Worm (Caenorhabditis elegans) whole organism, L2 larva: Measurements from ENCODE around the gene F35F10.14.

Source experiments
- C34F6.9 ChIP-seq: fragments of 150-350 bp; optimal IDR thresholded peaks from 2 replicates; lab custom pipeline; 2014; ENCODE audit warnings: missing biosample characterization, missing genetic modification characterization
- F13H6.1 ChIP-seq: sonication (generic microtip); optimal IDR thresholded peaks from 2 replicates; lab custom pipeline; 2016; ENCODE audit warnings: missing genetic modification characterization, missing compliant biosample characterization
- R02D3.7 ChIP-seq: fragments of 150-350 bp; optimal IDR thresholded peaks from 2 replicates; lab custom pipeline; 2014; ENCODE audit warnings: missing biosample characterization, missing genetic modification characterization
- Y55F3AM.14 ChIP-seq: fragments of 200-800 bp; sonication (Bioruptor generic); optimal IDR thresholded peaks from 2 replicates; lab custom pipeline; 2018; ENCODE audit warnings: mild to moderate bottlenecking, missing genetic modification characterization, missing compliant biosample characterization
- ZK546.5 ChIP-seq: sonication (generic microtip); optimal IDR thresholded peaks from 2 replicates; lab custom pipeline; 2017; ENCODE audit warnings: missing biosample characterization, missing genetic modification characterization
- aly-2 ChIP-seq: fragments of 150-350 bp; optimal IDR thresholded peaks from 2 replicates; lab custom pipeline; 2014; ENCODE audit warnings: missing biosample characterization, missing genetic modification characterization
- ama-1 ChIP-seq: fragments of 150-350 bp; optimal IDR thresholded peaks from 2 replicates; lab custom pipeline; 2018; ENCODE audit warnings: inconsistent platforms
- blmp-1 ChIP-seq: sonication (generic microtip); optimal IDR thresholded peaks from 2 replicates; lab custom pipeline; 2017; ENCODE audit warnings: missing genetic modification characterization, mild to moderate bottlenecking, missing compliant biosample characterization, antibody characterized with exemption, moderate library complexity; ENCODE audit not compliant: insufficient read depth
- ceh-16 ChIP-seq: fragments of 150-350 bp; optimal IDR thresholded peaks from 2 replicates; lab custom pipeline; 2014; ENCODE audit warnings: missing biosample characterization, missing genetic modification characterization
- ceh-82 ChIP-seq: fragments of 150-350 bp; optimal IDR thresholded peaks from 2 replicates; lab custom pipeline; 2014; ENCODE audit warnings: missing biosample characterization, missing genetic modification characterization
- crh-2 ChIP-seq: sonication (generic microtip); optimal IDR thresholded peaks from 2 replicates; lab custom pipeline; 2017; ENCODE audit warnings: missing biosample characterization, missing genetic modification characterization
- dmd-4 ChIP-seq: sonication (generic microtip); optimal IDR thresholded peaks from 2 replicates; lab custom pipeline; 2017; ENCODE audit warnings: missing biosample characterization, missing genetic modification characterization
- egl-27 ChIP-seq: sonication (generic microtip); optimal IDR thresholded peaks from 3 replicates; lab custom pipeline; 2017; ENCODE audit warnings: missing biosample characterization, missing genetic modification reagents, missing genetic modification characterization
- elt-1 ChIP-seq: fragments of 150-350 bp; optimal IDR thresholded peaks from 2 replicates; lab custom pipeline; 2014; ENCODE audit warnings: missing biosample characterization, missing genetic modification characterization
- elt-3 ChIP-seq: sonication (generic microtip); optimal IDR thresholded peaks from 2 replicates; lab custom pipeline; 2017; ENCODE audit warnings: missing biosample characterization, missing genetic modification characterization
- fos-1 ChIP-seq: fragments of 150-350 bp; optimal IDR thresholded peaks from 2 replicates; lab custom pipeline; 2014; ENCODE audit warnings: missing biosample characterization, missing genetic modification characterization
- gmeb-1 ChIP-seq: fragments of 150-350 bp; optimal IDR thresholded peaks from 2 replicates; lab custom pipeline; 2014; ENCODE audit warnings: missing biosample characterization, missing genetic modification characterization
- lin-11 ChIP-seq: fragments of 150-350 bp; sonication (generic microtip); optimal IDR thresholded peaks from 2 replicates; lab custom pipeline; 2014; ENCODE audit warnings: missing biosample characterization, missing genetic modification characterization, inconsistent platforms, mixed read lengths
- lin-39 ChIP-seq: fragments of 150-350 bp; optimal IDR thresholded peaks from 2 replicates; lab custom pipeline; 2014; ENCODE audit warnings: missing biosample characterization, missing genetic modification reagents, missing genetic modification characterization
- lsy-2 ChIP-seq, 2 experiments: fragments of 150-350 bp in 1 of 2; sonication (generic microtip) in 1 of 2; optimal IDR thresholded peaks; 2 replicates each; lab custom pipeline; 2014 to 2017; ENCODE audit warnings: missing biosample characterization in 2 of 2, missing genetic modification characterization in 2 of 2
- mab-5 ChIP-seq: fragments of 150-350 bp; optimal IDR thresholded peaks from 2 replicates; lab custom pipeline; 2014; ENCODE audit warnings: missing biosample characterization, missing genetic modification characterization
- mbf-1 ChIP-seq: sonication (generic microtip); optimal IDR thresholded peaks from 2 replicates; lab custom pipeline; 2017; ENCODE audit warnings: missing biosample characterization, missing genetic modification characterization
- nhr-10 ChIP-seq: sonication (generic microtip); optimal IDR thresholded peaks from 2 replicates; lab custom pipeline; 2017; ENCODE audit warnings: missing biosample characterization, missing genetic modification characterization
- nhr-11 ChIP-seq: fragments of 150-350 bp; optimal IDR thresholded peaks from 2 replicates; lab custom pipeline; 2014; ENCODE audit warnings: missing biosample characterization, missing genetic modification characterization
- nhr-12 ChIP-seq: fragments of 150-350 bp; optimal IDR thresholded peaks from 2 replicates; lab custom pipeline; 2014; ENCODE audit warnings: missing biosample characterization, missing genetic modification characterization
- nhr-21 ChIP-seq: fragments of 150-350 bp; optimal IDR thresholded peaks from 2 replicates; lab custom pipeline; 2014; ENCODE audit warnings: missing biosample characterization, missing genetic modification characterization
- nhr-23 ChIP-seq: fragments of 150-350 bp; optimal IDR thresholded peaks from 2 replicates; lab custom pipeline; 2014; ENCODE audit warnings: missing biosample characterization, missing genetic modification reagents, missing genetic modification characterization
- nhr-25 ChIP-seq: fragments of 150-350 bp; sonication (generic microtip); optimal IDR thresholded peaks from 3 replicates; lab custom pipeline; 2014; ENCODE audit warnings: missing biosample characterization, missing genetic modification characterization
- nhr-6 ChIP-seq: fragments of 150-350 bp; optimal IDR thresholded peaks from 2 replicates; lab custom pipeline; 2014; ENCODE audit warnings: missing biosample characterization, missing genetic modification characterization
- nhr-77 ChIP-seq: fragments of 150-350 bp; optimal IDR thresholded peaks from 2 replicates; lab custom pipeline; 2014; ENCODE audit warnings: missing biosample characterization, missing genetic modification characterization
- peb-1 ChIP-seq: fragments of 150-350 bp; optimal IDR thresholded peaks from 2 replicates; lab custom pipeline; 2014; ENCODE audit warnings: missing biosample characterization, missing genetic modification characterization
- sem-4 ChIP-seq: fragments of 150-350 bp; optimal IDR thresholded peaks from 2 replicates; lab custom pipeline; 2014; ENCODE audit warnings: missing biosample characterization, missing genetic modification reagents, missing genetic modification characterization
- skn-1 ChIP-seq: sonication (generic microtip); optimal IDR thresholded peaks from 2 replicates; lab custom pipeline; 2017; ENCODE audit warnings: missing biosample characterization, missing genetic modification characterization
- sma-3 ChIP-seq: sonication (generic microtip); optimal IDR thresholded peaks from 2 replicates; lab custom pipeline; 2016; ENCODE audit warnings: missing genetic modification reagents, missing genetic modification characterization, missing compliant biosample characterization
- sma-9 ChIP-seq, 2 experiments: fragments of 150-350 bp in 1 of 2; sonication (generic microtip) in 1 of 2; optimal IDR thresholded peaks; 2 replicates each; lab custom pipeline; 2014 to 2016; ENCODE audit warnings: missing genetic modification characterization in 2 of 2, mild to moderate bottlenecking in 1 of 2, missing biosample characterization in 1 of 2, missing compliant biosample characterization in 1 of 2, missing genetic modification reagents in 1 of 2, moderate library complexity in 1 of 2
- snpc-4 ChIP-seq: fragments of 150-350 bp; optimal IDR thresholded peaks from 2 replicates; lab custom pipeline; 2014; ENCODE audit warnings: missing biosample characterization, missing genetic modification characterization
- unc-39 ChIP-seq: fragments of 150-350 bp; optimal IDR thresholded peaks from 2 replicates; lab custom pipeline; 2014; ENCODE audit warnings: missing biosample characterization, missing genetic modification characterization
- unc-62 ChIP-seq: fragments of 150-350 bp; optimal IDR thresholded peaks from 2 replicates; lab custom pipeline; 2014; ENCODE audit warnings: missing biosample characterization, missing genetic modification reagents, missing genetic modification characterization
- zag-1 ChIP-seq: fragments of 150-350 bp; optimal IDR thresholded peaks from 2 replicates; lab custom pipeline; 2014; ENCODE audit warnings: missing biosample characterization, missing genetic modification characterization
- ztf-1 ChIP-seq: fragments of 200-800 bp; sonication (Bioruptor generic); conservative IDR thresholded peaks from 2 replicates; pipeline ENCODE4 v1.3.6; 2022; ENCODE audit warnings: missing genetic modification characterization, missing compliant biosample characterization
- ztf-11 ChIP-seq: sonication (generic microtip); optimal IDR thresholded peaks from 2 replicates; lab custom pipeline; 2017; ENCODE audit warnings: missing biosample characterization, missing genetic modification characterization
- ztf-4 ChIP-seq: fragments of 150-350 bp; optimal IDR thresholded peaks from 2 replicates; lab custom pipeline; 2014; ENCODE audit warnings: missing biosample characterization, missing genetic modification characterization

Gene F35F10.14

DNA sequence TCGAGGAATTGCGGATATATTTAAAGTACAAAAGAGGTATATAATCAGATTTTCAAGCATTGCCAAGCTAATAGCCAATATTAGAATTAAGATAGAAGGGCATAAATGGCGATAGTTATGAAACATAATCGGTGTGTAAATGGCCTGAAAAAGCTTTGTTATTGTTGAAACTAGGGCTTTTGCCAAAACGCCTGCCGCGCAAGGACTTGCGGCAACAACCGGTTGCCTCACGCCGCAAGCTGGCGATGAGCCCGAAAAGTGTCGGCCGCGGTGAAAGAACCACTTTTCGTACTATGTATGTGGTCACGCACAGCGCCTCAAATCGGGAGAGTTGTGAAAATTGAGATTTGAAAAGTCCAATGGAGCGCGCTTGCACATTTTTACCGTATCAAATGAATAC, 20.5 kb downstream of the F35F10.14 start:
- TF ChIP-seq unc-39 (tag; lab: Kevin White, UChicago) (no peak), nhr-77 (tag; lab: Kevin White, UChicago) (no peak), elt-3 (tag; lab: Kevin White, UChicago) (no peak), nhr-12 (no peak), ceh-16 (tag; lab: Kevin White, UChicago) (no peak), elt-1 (tag; lab: Kevin White, UChicago) (no peak), zag-1 (no peak), lin-11 (tag; lab: Kevin White, UChicago) (no peak), Y55F3AM.14 (GFP tag; lab: Kevin White, UChicago) (no peak), gmeb-1 (no peak), skn-1 (tag; lab: Kevin White, UChicago) (no peak), lsy-2 (tag; optimal IDR thresholded peaks at IDR 0.05; lab: Kevin White, UChicago) (no peak), nhr-10 (tag; lab: Kevin White, UChicago) (no peak), lin-39 (tag; lab: Kevin White, UChicago) (no peak), nhr-21 (tag; lab: Kevin White, UChicago) (no peak), peb-1 (tag; lab: Kevin White, UChicago) (no peak), C34F6.9 (tag; lab: Kevin White, UChicago) (no peak)
- TF ChIP-seq, all 48 proteins: peak for 0

ce11 chrV:3297764-3298163, 22.1 kb downstream of the F35F10.14 start, which contains the start of gene srx-122:
srx-122 (minus strand) TSS chrV:3297864.
- TF ChIP-seq unc-62 (GFP tag; lab: Kevin White, UChicago): no peak
- TF ChIP-seq egl-27 (tag; lab: Kevin White, UChicago): no peak
- TF ChIP-seq fos-1: no peak
- TF ChIP-seq ztf-4 (tag; lab: Kevin White, UChicago): no peak
- TF ChIP-seq mab-5: no peak
- TF ChIP-seq ama-1 (lab: Kevin White, UChicago): no peak
- TF ChIP-seq nhr-23 (tag; lab: Kevin White, UChicago): no peak
- TF ChIP-seq gmeb-1: no peak
- TF ChIP-seq Y55F3AM.14 (GFP tag; lab: Kevin White, UChicago): no peak
- no peak for TF ChIP-seq sem-4 (tag; lab: Kevin White, UChicago)
- no peak for TF ChIP-seq nhr-10 (tag; lab: Kevin White, UChicago)
- TF ChIP-seq sma-9 (GFP tag; optimal IDR thresholded peaks at IDR 0.05; lab: Kevin White, UChicago): no peak
- TF ChIP-seq sma-9 (tag; optimal IDR thresholded peaks at IDR 0.05; lab: Kevin White, UChicago): no peak
- no peak for TF ChIP-seq sma-3 (GFP tag; lab: Kevin White, UChicago)
- TF ChIP-seq snpc-4 (tag; lab: Kevin White, UChicago): no peak
- TF ChIP-seq nhr-12: no peak
- no peak for TF ChIP-seq lsy-2 (tag; optimal IDR thresholded peaks at IDR 0.05; lab: Kevin White, UChicago)

DNA sequence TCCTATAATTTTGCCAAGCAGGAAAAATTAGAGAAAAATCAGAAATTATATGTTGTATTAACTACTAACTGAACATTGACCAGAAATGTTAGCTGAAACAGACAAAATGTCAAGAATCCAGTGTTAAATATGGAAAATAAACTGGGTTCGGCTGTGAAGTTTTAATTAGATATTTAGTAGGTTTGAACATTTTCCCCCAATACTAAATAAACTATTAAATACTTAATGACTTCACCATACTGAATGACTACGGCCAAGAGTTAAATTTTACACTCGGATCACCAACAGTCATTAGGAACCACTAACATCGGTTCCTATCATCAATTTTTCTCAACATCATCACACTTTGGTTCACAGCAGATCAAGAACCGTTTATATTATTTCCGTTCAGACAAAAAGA, 24.5 kb downstream of the F35F10.14 start:
- TF ChIP-seq blmp-1 (tag; lab: Kevin White, UChicago): no peak
- no peak for TF ChIP-seq F13H6.1 (tag; lab: Kevin White, UChicago)
- no peak for TF ChIP-seq gmeb-1
- no peak for TF ChIP-seq Y55F3AM.14 (GFP tag; lab: Kevin White, UChicago)
- TF ChIP-seq ztf-1: no peak
- no peak for TF ChIP-seq ZK546.5 (tag; lab: Kevin White, UChicago)
- TF ChIP-seq unc-62 (GFP tag; lab: Kevin White, UChicago): no peak
- TF ChIP-seq R02D3.7 (tag; lab: Kevin White, UChicago): no peak
- no peak for TF ChIP-seq nhr-23 (tag; lab: Kevin White, UChicago)
- no peak for TF ChIP-seq ceh-82
- TF ChIP-seq nhr-77 (tag; lab: Kevin White, UChicago): no peak
- TF ChIP-seq dmd-4: no peak
- no peak for TF ChIP-seq nhr-25
- TF ChIP-seq ztf-11 (tag; lab: Kevin White, UChicago): no peak
- TF ChIP-seq zag-1: no peak
- TF ChIP-seq nhr-11 (tag; lab: Kevin White, UChicago): no peak
- TF ChIP-seq, all 48 proteins: peak for 0

DNA sequence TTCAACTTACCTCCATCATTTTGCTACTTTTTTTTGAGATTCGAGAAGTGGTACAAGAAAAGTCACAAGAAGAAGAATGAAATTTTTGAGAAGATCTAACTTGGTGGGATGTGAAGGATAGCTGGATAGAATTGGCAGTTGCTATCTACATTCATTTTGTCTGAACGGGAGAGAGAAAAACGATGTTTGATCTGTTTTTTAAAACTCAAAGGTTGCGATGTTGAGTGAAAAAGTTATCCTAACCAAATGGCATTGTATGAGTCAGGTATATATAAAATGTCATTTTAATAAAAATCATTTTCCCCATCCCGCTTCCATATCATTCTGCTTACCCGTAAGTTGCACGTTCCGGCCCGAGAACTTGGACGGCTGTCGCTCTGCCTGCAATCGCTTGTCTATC, 30.6 kb downstream of the F35F10.14 start, which contains the start of gene F35F10.6:
TSS of gene F35F10.6 (minus strand) at position 101 of the 400 bp plus-strand sequence.
- TF ChIP-seq elt-3 (tag; lab: Kevin White, UChicago): no peak
- TF ChIP-seq aly-2: no peak
- no peak for TF ChIP-seq nhr-77 (tag; lab: Kevin White, UChicago)
- TF ChIP-seq mbf-1: no peak
- TF ChIP-seq nhr-21 (tag; lab: Kevin White, UChicago): no peak
- TF ChIP-seq peb-1 (tag; lab: Kevin White, UChicago): no peak
- TF ChIP-seq blmp-1 (tag; lab: Kevin White, UChicago): no peak
- TF ChIP-seq crh-2 (tag; lab: Kevin White, UChicago): no peak
- TF ChIP-seq nhr-6 (tag; lab: Kevin White, UChicago): no peak
- no peak for TF ChIP-seq unc-39 (tag; lab: Kevin White, UChicago)
- TF ChIP-seq ceh-82: no peak
- no peak for TF ChIP-seq Y55F3AM.14 (GFP tag; lab: Kevin White, UChicago)
- no peak for TF ChIP-seq nhr-11 (tag; lab: Kevin White, UChicago)
- TF ChIP-seq sma-3 (GFP tag; lab: Kevin White, UChicago): no peak
- TF ChIP-seq ceh-16 (tag; lab: Kevin White, UChicago): no peak
